Fruit fly (Drosophila melanogaster) whole organism: Measurements from ENCODE around the gene Sh.

Experiments
- CG8478 ChIP-seq: fragments of >200 bp; optimal IDR thresholded peaks from 2 replicates; lab custom pipeline; 2018; ENCODE audit warnings: inconsistent platforms
- Dll ChIP-seq: fragments of >200 bp; optimal IDR thresholded peaks from 2 replicates; lab custom pipeline; 2017
- EcR ChIP-seq, 2 experiments: fragments of >200 bp; optimal IDR thresholded peaks; 2 replicates each; lab custom pipeline; 2017; ENCODE audit warnings: missing biosample characterization in 2 of 2, missing genetic modification characterization in 2 of 2, missing genetic modification reagents in 2 of 2
- pan ChIP-seq: fragments of >200 bp; optimal IDR thresholded peaks from 2 replicates; lab custom pipeline; 2017
- psq ChIP-seq: fragments of >200 bp; optimal IDR thresholded peaks from 2 replicates; lab custom pipeline; 2017
- usp ChIP-seq: fragments of >200 bp; optimal IDR thresholded peaks from 2 replicates; lab custom pipeline; 2017; ENCODE audit warnings: missing biosample characterization, missing genetic modification characterization, mixed read lengths

- TF ChIP-seq EcR (GFP tag; optimal IDR thresholded peaks at IDR 0.05; lab: Kevin White, UChicago) (no peak), CG8478 (lab: Kevin White, UChicago) (no peak), pan (lab: Kevin White, UChicago) (no peak), Dll (lab: Kevin White, UChicago) (no peak), usp (GFP tag; lab: Kevin White, UChicago) (no peak), psq (no peak)
These were observed 38.7 kb upstream of the Sh start, which contains the start of gene Taf8 for dm6 chrX:18101778-18102177.
